Worm (Caenorhabditis elegans) whole organism, L3 larva: ENCODE measurements around the gene Y17G9A.3.

Experiments used
- daf-12 ChIP-seq: fragments of 150-350 bp; optimal IDR thresholded peaks from 2 replicates; lab custom pipeline; 2014; ENCODE audit warnings: missing biosample characterization, missing genetic modification reagents, missing genetic modification characterization
- lin-39 ChIP-seq: fragments of 150-350 bp; optimal IDR thresholded peaks from 2 replicates; lab custom pipeline; 2018; ENCODE audit warnings: missing biosample characterization, missing genetic modification reagents, missing genetic modification characterization
- nhr-237 ChIP-seq: fragments of 150-350 bp; optimal IDR thresholded peaks from 2 replicates; lab custom pipeline; 2014; ENCODE audit warnings: missing biosample characterization, missing genetic modification characterization
- nhr-25 ChIP-seq: sonication (generic microtip); optimal IDR thresholded peaks from 2 replicates; lab custom pipeline; 2017; ENCODE audit warnings: missing biosample characterization, missing genetic modification characterization
- nhr-67 ChIP-seq: fragments of 150-350 bp; optimal IDR thresholded peaks from 2 replicates; lab custom pipeline; 2014; ENCODE audit warnings: missing biosample characterization, missing genetic modification characterization
- nhr-77 ChIP-seq: fragments of 150-350 bp; optimal IDR thresholded peaks from 2 replicates; lab custom pipeline; 2014; ENCODE audit warnings: missing biosample characterization, missing genetic modification characterization
- pqm-1 ChIP-seq: fragments of 150-350 bp; optimal IDR thresholded peaks from 2 replicates; lab custom pipeline; 2017; ENCODE audit warnings: missing biosample characterization, missing genetic modification characterization, inconsistent platforms

- TF ChIP-seq nhr-237 (tag; lab: Kevin White, UChicago) (no peak), daf-12 (tag; lab: Kevin White, UChicago) (no peak), nhr-25 (tag; lab: Kevin White, UChicago) (no peak), nhr-77 (tag; lab: Kevin White, UChicago) (no peak), lin-39 (tag; lab: Kevin White, UChicago) (no peak), nhr-67 (tag; lab: Kevin White, UChicago) (no peak), pqm-1 (tag; lab: Kevin White, UChicago) (peak; percentile 37)
These were observed 36.6 kb downstream of the Y17G9A.3 start for ce11 chrIV:4821843-4822242.
